Worm (Caenorhabditis elegans): Measurements from ENCODE around the gene fbxb-81.

DNA sequence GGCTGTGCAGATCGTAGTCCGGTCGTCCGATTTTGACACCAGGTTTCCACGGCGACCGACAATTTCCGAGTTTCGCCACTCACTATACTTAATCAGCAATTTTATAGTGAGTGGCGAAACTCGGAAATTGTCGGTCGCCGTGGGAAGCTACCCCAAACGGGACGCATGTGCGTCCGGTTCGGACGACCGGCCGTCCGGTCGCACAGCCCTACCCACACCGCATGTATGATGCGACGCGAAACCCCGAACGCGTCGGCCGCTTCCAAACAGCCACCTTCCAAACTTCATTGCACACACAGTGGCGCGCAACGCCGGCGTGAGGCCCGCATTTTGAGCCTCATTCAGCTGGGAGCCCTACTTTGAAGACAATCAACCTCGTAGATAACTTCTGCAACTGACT lies 10.1 kb upstream of the fbxb-81 start:
- TF ChIP-seq snpc-4 (tag; optimal IDR thresholded peaks at IDR 0.05) (no peak), fos-1 (tag; optimal IDR thresholded peaks at IDR 0.05) (no peak), lin-13 (GFP tag; optimal IDR thresholded peaks at IDR 0.05) (no peak), elt-1 (tag; optimal IDR thresholded peaks at IDR 0.05) (no peak), unc-39 (tag; optimal IDR thresholded peaks at IDR 0.05) (no peak)
